Worm (Caenorhabditis elegans): ENCODE data around the gene R166.3.

The R166.3 gene

ce11 chrII:10569498-10569897 is 30.4 kb upstream of the R166.3 start:
- TF ChIP-seq tab-1 (GFP tag; IDR thresholded peaks at IDR 0.05) (no peak), flt-1 (GFP tag; IDR thresholded peaks at IDR 0.05) (no peak), ztf-23 (GFP tag; IDR thresholded peaks at IDR 0.05) (no peak), cog-1 (tag; optimal IDR thresholded peaks at IDR 0.05) (no peak), klf-2 (GFP tag; conservative IDR thresholded peaks at IDR 0.05) (no peak), ref-1 (GFP tag; conservative IDR thresholded peaks at IDR 0.05) (no peak), T22C8.4 (GFP tag; IDR thresholded peaks at IDR 0.05) (no peak), med-1 (GFP tag; optimal IDR thresholded peaks at IDR 0.05; ENCODE audit: insufficient read depth) (no peak), ztf-29 (GFP tag; IDR thresholded peaks at IDR 0.05) (no peak)

ce11 chrII:10566458-10566857 is 27.3 kb upstream of the R166.3 start:
- TF ChIP-seq ztf-23 (GFP tag; IDR thresholded peaks at IDR 0.05) (no peak), ztf-29 (GFP tag; IDR thresholded peaks at IDR 0.05) (no peak), klf-2 (GFP tag; conservative IDR thresholded peaks at IDR 0.05) (no peak), tab-1 (GFP tag; IDR thresholded peaks at IDR 0.05) (no peak), cog-1 (tag; optimal IDR thresholded peaks at IDR 0.05) (no peak), ref-1 (GFP tag; conservative IDR thresholded peaks at IDR 0.05) (no peak), med-1 (GFP tag; optimal IDR thresholded peaks at IDR 0.05; ENCODE audit: insufficient read depth) (no peak), T22C8.4 (GFP tag; IDR thresholded peaks at IDR 0.05) (no peak), flt-1 (GFP tag; IDR thresholded peaks at IDR 0.05) (no peak)

ce11 chrII:10564578-10564977 is 25.4 kb upstream of the R166.3 start, which contains the start of the genes C06A1.6 and C06A1.7:
Gene C06A1.6 (minus strand): TSS chrII:10564678.
Gene C06A1.7 (plus strand): TSS chrII:10564891.
- TF ChIP-seq ztf-29 (GFP tag; IDR thresholded peaks at IDR 0.05) (no peak), klf-2 (GFP tag; conservative IDR thresholded peaks at IDR 0.05) (no peak), flt-1 (GFP tag; IDR thresholded peaks at IDR 0.05) (no peak), ztf-23 (GFP tag; IDR thresholded peaks at IDR 0.05) (no peak), tab-1 (GFP tag; IDR thresholded peaks at IDR 0.05) (no peak), med-1 (GFP tag; optimal IDR thresholded peaks at IDR 0.05; ENCODE audit: insufficient read depth) (no peak), T22C8.4 (GFP tag; IDR thresholded peaks at IDR 0.05) (no peak), ref-1 (GFP tag; conservative IDR thresholded peaks at IDR 0.05) (no peak), cog-1 (tag; optimal IDR thresholded peaks at IDR 0.05) (no peak)

ce11 chrII:10563368-10563767 is 24.2 kb upstream of the R166.3 start, which contains the start of gene cdc-48.1:
Gene cdc-48.1 (minus strand): TSS chrII:10563407.
- TF ChIP-seq flt-1 (GFP tag; IDR thresholded peaks at IDR 0.05) = peak; percentile 94
- peak; percentile 80 for TF ChIP-seq tab-1 (GFP tag; IDR thresholded peaks at IDR 0.05)
- TF ChIP-seq ref-1 (GFP tag; conservative IDR thresholded peaks at IDR 0.05) = no peak
- peak; percentile 76 for TF ChIP-seq klf-2 (GFP tag; conservative IDR thresholded peaks at IDR 0.05)
- peak; percentile 99 for TF ChIP-seq cog-1 (tag; optimal IDR thresholded peaks at IDR 0.05)
- peak; percentile 94 for TF ChIP-seq ztf-23 (GFP tag; IDR thresholded peaks at IDR 0.05)
- peak; percentile 76 for TF ChIP-seq T22C8.4 (GFP tag; IDR thresholded peaks at IDR 0.05)
- peak; percentile 60; the same call in 1 of the 2 replicates for TF ChIP-seq ztf-29 (GFP tag; IDR thresholded peaks at IDR 0.05)
- TF ChIP-seq med-1 (GFP tag; optimal IDR thresholded peaks at IDR 0.05; ENCODE audit: insufficient read depth) = peak; percentile 25

ce11 chrII:10559671-10560184 is 20.6 kb upstream of the R166.3 start:
- TF ChIP-seq med-1 (GFP tag; optimal IDR thresholded peaks at IDR 0.05; ENCODE audit: insufficient read depth) = no peak
- no peak for TF ChIP-seq T22C8.4 (GFP tag; IDR thresholded peaks at IDR 0.05)

ce11 chrII:10558962-10559415 is 19.9 kb upstream of the R166.3 start:
- TF ChIP-seq tab-1 (GFP tag; IDR thresholded peaks at IDR 0.05) = no peak
- TF ChIP-seq T22C8.4 (GFP tag; IDR thresholded peaks at IDR 0.05) = no peak
- no peak for TF ChIP-seq cog-1 (tag; optimal IDR thresholded peaks at IDR 0.05)
- TF ChIP-seq flt-1 (GFP tag; IDR thresholded peaks at IDR 0.05) = 0 out of 2 replicates have a peak, but pooled peaks have one; percentile 41
- 0 out of 2 replicates have a peak, but pooled peaks have one; percentile 20 for TF ChIP-seq ztf-23 (GFP tag; IDR thresholded peaks at IDR 0.05)
- no peak for TF ChIP-seq ztf-29 (GFP tag; IDR thresholded peaks at IDR 0.05)
- TF ChIP-seq ref-1 (GFP tag; conservative IDR thresholded peaks at IDR 0.05) = no peak
- TF ChIP-seq med-1 (GFP tag; optimal IDR thresholded peaks at IDR 0.05; ENCODE audit: insufficient read depth) = no peak

- TF ChIP-seq klf-2 (GFP tag; conservative IDR thresholded peaks at IDR 0.05) = no peak
- TF ChIP-seq tab-1 (GFP tag; IDR thresholded peaks at IDR 0.05) = no peak
- TF ChIP-seq med-1 (GFP tag; optimal IDR thresholded peaks at IDR 0.05; ENCODE audit: insufficient read depth) = no peak
- no peak for TF ChIP-seq ref-1 (GFP tag; conservative IDR thresholded peaks at IDR 0.05)
- TF ChIP-seq flt-1 (GFP tag; IDR thresholded peaks at IDR 0.05) = no peak
- TF ChIP-seq ztf-23 (GFP tag; IDR thresholded peaks at IDR 0.05) = no peak
- no peak for TF ChIP-seq cog-1 (tag; optimal IDR thresholded peaks at IDR 0.05)
- TF ChIP-seq T22C8.4 (GFP tag; IDR thresholded peaks at IDR 0.05) = no peak
- no peak for TF ChIP-seq ztf-29 (GFP tag; IDR thresholded peaks at IDR 0.05)
Measured at ce11 chrII:10558345-10558744, 19.2 kb upstream of the R166.3 start.

ce11 chrII:10557206-10557574 is 18.1 kb upstream of the R166.3 start:
- TF ChIP-seq med-1 (GFP tag; optimal IDR thresholded peaks at IDR 0.05; ENCODE audit: insufficient read depth) (no peak), ref-1 (GFP tag; conservative IDR thresholded peaks at IDR 0.05) (no peak), klf-2 (GFP tag; conservative IDR thresholded peaks at IDR 0.05) (no peak), cog-1 (tag; optimal IDR thresholded peaks at IDR 0.05) (no peak), flt-1 (GFP tag; IDR thresholded peaks at IDR 0.05) (no peak), ztf-23 (GFP tag; IDR thresholded peaks at IDR 0.05) (no peak), tab-1 (GFP tag; IDR thresholded peaks at IDR 0.05) (no peak), ztf-29 (GFP tag; IDR thresholded peaks at IDR 0.05) (no peak), T22C8.4 (GFP tag; IDR thresholded peaks at IDR 0.05) (no peak)

- TF ChIP-seq ztf-23 (GFP tag; IDR thresholded peaks at IDR 0.05) (no peak), tab-1 (GFP tag; IDR thresholded peaks at IDR 0.05) (no peak), ref-1 (GFP tag; conservative IDR thresholded peaks at IDR 0.05) (no peak), flt-1 (GFP tag; IDR thresholded peaks at IDR 0.05) (no peak), T22C8.4 (GFP tag; IDR thresholded peaks at IDR 0.05) (no peak), klf-2 (GFP tag; conservative IDR thresholded peaks at IDR 0.05) (no peak), cog-1 (tag; optimal IDR thresholded peaks at IDR 0.05) (no peak), med-1 (GFP tag; optimal IDR thresholded peaks at IDR 0.05; ENCODE audit: insufficient read depth) (no peak), ztf-29 (GFP tag; IDR thresholded peaks at IDR 0.05) (no peak)
Measured at ce11 chrII:10556550-10557205, 17.5 kb upstream of the R166.3 start.
